Fruit fly (Drosophila melanogaster): ENCODE results near the gene alpha-Est4.
A peak's percentile ranks its signal among the peaks of the same experiment; 100 is the strongest.

The alpha-Est4 gene

DNA sequence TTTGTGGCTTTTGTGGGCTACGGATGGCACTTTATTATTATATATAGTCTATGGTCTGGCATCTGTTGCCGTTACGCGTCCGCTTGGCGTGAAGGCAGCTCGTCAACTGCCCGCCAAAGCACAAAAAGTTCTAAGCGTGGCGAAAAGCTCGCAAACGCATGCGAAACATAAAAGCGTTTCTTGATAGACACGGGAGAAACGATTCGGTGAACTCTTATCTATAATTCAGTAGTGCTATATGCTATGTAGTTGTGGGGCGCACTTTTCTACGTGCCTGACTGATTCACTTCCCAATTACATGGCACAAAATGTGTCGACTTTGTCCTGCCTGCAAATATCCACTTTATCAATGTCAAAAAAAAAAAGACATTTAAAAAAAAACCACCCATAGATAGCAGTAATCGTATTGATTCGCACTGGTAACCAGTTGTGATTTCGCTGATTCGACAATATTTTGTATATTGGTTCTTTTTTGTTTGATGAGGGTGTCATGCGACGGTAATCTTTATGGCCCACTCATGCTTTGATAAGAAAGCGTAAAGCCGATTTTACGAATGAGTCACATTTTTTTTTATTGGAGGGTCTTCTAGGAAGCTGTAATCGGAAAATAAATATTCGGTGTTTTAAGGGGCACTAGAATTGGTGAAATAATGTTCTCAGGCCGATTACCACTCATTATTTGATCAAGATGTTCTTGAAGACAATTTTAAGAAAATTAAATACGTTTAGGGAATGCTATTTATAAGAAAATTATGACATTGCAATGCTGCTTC, 33.2 kb downstream of the alpha-Est4 start, which contains the start of gene alpha-Est9 (continued):
- peak; percentile 67 for TF ChIP-seq sug (tag; optimal IDR thresholded peaks at IDR 0.05)
- no peak for TF ChIP-seq mld (GFP tag; IDR thresholded peaks at IDR 0.05; ENCODE audit: partially characterized antibody)
- TF ChIP-seq CG9727 (GFP tag; optimal IDR thresholded peaks at IDR 0.05): no peak
- no peak for TF ChIP-seq pfk (GFP tag; optimal IDR thresholded peaks at IDR 0.05)
- TF ChIP-seq eve (GFP tag; optimal IDR thresholded peaks at IDR 0.05): peak in 1 of 2 experiments; percentile 14
- TF ChIP-seq kah (GFP tag; optimal IDR thresholded peaks at IDR 0.05): no peak
- TF ChIP-seq gro (GFP tag; optimal IDR thresholded peaks at IDR 0.05): peak; percentile 23
- TF ChIP-seq CG14014 (GFP tag; IDR thresholded peaks at IDR 0.05): 0 out of 2 replicates have a peak, but pooled peaks have one; percentile 31
- no peak for TF ChIP-seq trh (GFP tag; optimal IDR thresholded peaks at IDR 0.05)
- TF ChIP-seq kay (GFP tag; optimal IDR thresholded peaks at IDR 0.05): peak; percentile 44
- no peak for TF ChIP-seq bcd (GFP tag; optimal IDR thresholded peaks at IDR 0.05)
- no peak for TF ChIP-seq CG3847 (GFP tag; IDR thresholded peaks at IDR 0.05)
- TF ChIP-seq corto (GFP tag; optimal IDR thresholded peaks at IDR 0.05): no peak
- TF ChIP-seq Nf-YC (tag; optimal IDR thresholded peaks at IDR 0.05): no peak
- no peak for TF ChIP-seq MTF-1 (GFP tag; optimal IDR thresholded peaks at IDR 0.05; ENCODE audit: borderline replicate concordance)
- TF ChIP-seq CG11560 (tag; IDR thresholded peaks at IDR 0.05): no peak
- TF ChIP-seq CG34376 (GFP tag; optimal IDR thresholded peaks at IDR 0.05): peak; percentile 93
- peak; percentile 8; the same call in 1 of the 2 replicates for TF ChIP-seq GATAe (GFP tag; conservative IDR thresholded peaks at IDR 0.05)
- TF ChIP-seq cad (GFP tag; optimal IDR thresholded peaks at IDR 0.05): no peak
- no peak for TF ChIP-seq CG12942 (GFP tag; optimal IDR thresholded peaks at IDR 0.05)
- TF ChIP-seq CG7786 (GFP tag; optimal IDR thresholded peaks at IDR 0.05): no peak
- no peak for TF ChIP-seq maf-S (GFP tag; optimal IDR thresholded peaks at IDR 0.05)
- TF ChIP-seq CG18599 (GFP tag; optimal IDR thresholded peaks at IDR 0.05): peak; percentile 30
- TF ChIP-seq NFAT (GFP tag; IDR thresholded peaks at IDR 0.05): peak; percentile 45; the same call in 1 of the 2 replicates
- no peak for TF ChIP-seq ab (GFP tag; optimal IDR thresholded peaks at IDR 0.05)
- TF ChIP-seq CG18619 (GFP tag; optimal IDR thresholded peaks at IDR 0.05): no peak
- no peak for TF ChIP-seq pnt (GFP tag; optimal IDR thresholded peaks at IDR 0.05)
- peak; percentile 87; the same call in 3 of the 4 replicates for TF ChIP-seq chinmo (GFP tag; IDR thresholded peaks at IDR 0.05; ENCODE audit: partially characterized antibody)
- TF ChIP-seq onecut (GFP tag; IDR thresholded peaks at IDR 0.05): no peak
- no peak for TF ChIP-seq Usf (GFP tag; optimal IDR thresholded peaks at IDR 0.05)
- TF ChIP-seq NC2α (GFP tag; optimal IDR thresholded peaks at IDR 0.05): no peak
- peak in 1 of 2 experiments; percentile 38 for TF ChIP-seq Pdp1 (GFP tag; optimal IDR thresholded peaks at IDR 0.05)
- TF ChIP-seq vfl (GFP tag; optimal IDR thresholded peaks at IDR 0.05): no peak
- no peak for TF ChIP-seq yki (optimal IDR thresholded peaks at IDR 0.05)
- TF ChIP-seq hth (optimal IDR thresholded peaks at IDR 0.05): no peak
- TF ChIP-seq CG1233 (GFP tag; optimal IDR thresholded peaks at IDR 0.05): no peak
- no peak for TF ChIP-seq pan (optimal IDR thresholded peaks at IDR 0.05)
- peak in 1 of 2 experiments; percentile 4 for TF ChIP-seq pan (GFP tag; optimal IDR thresholded peaks at IDR 0.05 in 1 of 2, IDR thresholded peaks at IDR 0.05 in 1 of 2)
- TF ChIP-seq tx (GFP tag; optimal IDR thresholded peaks at IDR 0.05): no peak
- no peak for TF ChIP-seq Aef1 (GFP tag; IDR thresholded peaks at IDR 0.05)
- no peak for TF ChIP-seq crp (GFP tag; optimal IDR thresholded peaks at IDR 0.05)
- TF ChIP-seq ATbp (GFP tag; optimal IDR thresholded peaks at IDR 0.05): no peak
- no peak for TF ChIP-seq CG11456 (GFP tag; IDR thresholded peaks at IDR 0.05)
- peak; percentile 96 for TF ChIP-seq exex (tag; optimal IDR thresholded peaks at IDR 0.05)
- no peak for TF ChIP-seq esg (GFP tag; conservative IDR thresholded peaks at IDR 0.05)
- peak; percentile 29 for TF ChIP-seq Meics (GFP tag; optimal IDR thresholded peaks at IDR 0.05)
- no peak for TF ChIP-seq seq (GFP tag; IDR thresholded peaks at IDR 0.05)
- TF ChIP-seq Bdp1 (GFP tag; optimal IDR thresholded peaks at IDR 0.05): no peak
- TF ChIP-seq grau (tag; optimal IDR thresholded peaks at IDR 0.05): peak; percentile 11
- no peak for TF ChIP-seq cas (GFP tag; IDR thresholded peaks at IDR 0.05)
- TF ChIP-seq CG12744 (GFP tag; optimal IDR thresholded peaks at IDR 0.05): no peak

All from whole organism, embryonic.